Fruit fly (Drosophila melanogaster): ENCODE data around the gene CG44303.

CG44303 gene

DNA sequence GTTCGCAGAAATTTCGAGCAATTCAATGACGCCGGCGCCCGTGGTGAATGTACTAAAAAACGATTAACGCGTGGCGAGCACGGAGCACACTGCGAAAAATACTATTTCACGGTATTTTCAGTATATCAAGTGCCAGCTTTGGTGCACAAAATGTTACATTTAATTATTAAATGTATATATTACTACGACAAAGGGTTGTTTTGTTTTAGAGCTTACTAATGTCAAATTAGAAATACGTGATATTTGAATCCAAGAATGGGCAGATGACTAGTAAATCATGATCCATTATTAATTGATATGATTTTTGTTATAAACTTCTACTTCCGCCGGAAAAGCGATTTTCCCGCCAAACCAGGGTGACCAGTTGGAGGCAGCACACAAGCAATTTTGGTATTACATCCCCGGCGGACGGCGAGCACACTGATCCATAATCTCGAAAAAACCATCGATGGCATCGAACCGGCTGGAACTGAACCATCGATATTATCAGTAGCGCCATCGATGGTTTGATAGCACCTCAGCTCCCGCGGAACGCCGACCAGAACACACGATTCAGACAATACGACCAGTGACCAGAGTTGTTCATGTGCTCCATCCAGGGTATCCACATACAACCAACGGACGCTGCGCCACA is 32.9 kb downstream of the CG44303 start, which contains the start of the genes CG3226 and Cdc7:
CG3226 (minus strand) TSS at position 51 of the 634 bp plus-strand sequence.
Cdc7 (plus strand) TSS at position 344 of the 634 bp plus-strand sequence.
- TF ChIP-seq rgr (GFP tag; optimal IDR thresholded peaks at IDR 0.05): peak; percentile 80
- peak; percentile 15 for TF ChIP-seq Myc (optimal IDR thresholded peaks at IDR 0.05)
- TF ChIP-seq OdsH (GFP tag; optimal IDR thresholded peaks at IDR 0.05): peak; percentile 64
- TF ChIP-seq dmrt93B (GFP tag; optimal IDR thresholded peaks at IDR 0.05): peak; percentile 76
- no peak for TF ChIP-seq Rel (GFP tag; optimal IDR thresholded peaks at IDR 0.05)
- TF ChIP-seq Rel (tag; optimal IDR thresholded peaks at IDR 0.05): peak; percentile 43
- TF ChIP-seq ey (GFP tag; optimal IDR thresholded peaks at IDR 0.05): no peak
- no peak for TF ChIP-seq lola (GFP tag; optimal IDR thresholded peaks at IDR 0.05)
- TF ChIP-seq Jra (GFP tag; optimal IDR thresholded peaks at IDR 0.05): peak; percentile 41
- no peak for TF ChIP-seq jim (GFP tag; optimal IDR thresholded peaks at IDR 0.05)
- TF ChIP-seq psq (GFP tag; optimal IDR thresholded peaks at IDR 0.05): peak; percentile 53
- peak; percentile 27 for TF ChIP-seq woc (GFP tag; optimal IDR thresholded peaks at IDR 0.05)
- peak; percentile 72 for TF ChIP-seq CG9705 (GFP tag; optimal IDR thresholded peaks at IDR 0.05)
- TF ChIP-seq foxo (GFP tag; optimal IDR thresholded peaks at IDR 0.05): peak in 1 of 2 experiments; percentile 53
- no peak for TF ChIP-seq usp (GFP tag; optimal IDR thresholded peaks at IDR 0.05)
- peak; percentile 100 for TF ChIP-seq fru (GFP tag; optimal IDR thresholded peaks at IDR 0.05)
- TF ChIP-seq sage (GFP tag; optimal IDR thresholded peaks at IDR 0.05): peak; percentile 6
- no peak for TF ChIP-seq GATAd (GFP tag; optimal IDR thresholded peaks at IDR 0.05)
- peak; percentile 66 for TF ChIP-seq h (GFP tag; optimal IDR thresholded peaks at IDR 0.05)
- TF ChIP-seq Sp1 (GFP tag; optimal IDR thresholded peaks at IDR 0.05): peak; percentile 76
- peak; percentile 67 for TF ChIP-seq HLH106 (tag; optimal IDR thresholded peaks at IDR 0.05)
- peak; percentile 54 for TF ChIP-seq br (GFP tag; optimal IDR thresholded peaks at IDR 0.05)
- peak; percentile 54 for TF ChIP-seq Hr83 (GFP tag; optimal IDR thresholded peaks at IDR 0.05; ENCODE audit: poor library complexity, severe bottlenecking)
- no peak for TF ChIP-seq brk (GFP tag; optimal IDR thresholded peaks at IDR 0.05)

dm6 chrX:6646846-6647245 is 40.4 kb downstream of the CG44303 start:
- TF ChIP-seq N (GFP tag; optimal IDR thresholded peaks at IDR 0.05) (no peak), CrebA (GFP tag; optimal IDR thresholded peaks at IDR 0.05; ENCODE audit: borderline replicate concordance) (no peak), brk (GFP tag; optimal IDR thresholded peaks at IDR 0.05) (no peak), HLH106 (tag; optimal IDR thresholded peaks at IDR 0.05) (peak; percentile 10), woc (GFP tag; optimal IDR thresholded peaks at IDR 0.05) (peak; percentile 0), fru (GFP tag; optimal IDR thresholded peaks at IDR 0.05) (peak; percentile 22)

dm6 chrX:6642593-6643257 is 44.5 kb downstream of the CG44303 start:
- TF ChIP-seq h (GFP tag; optimal IDR thresholded peaks at IDR 0.05): peak; percentile 54
- no peak for TF ChIP-seq CrebA (GFP tag; optimal IDR thresholded peaks at IDR 0.05; ENCODE audit: borderline replicate concordance)
- TF ChIP-seq rgr (GFP tag; optimal IDR thresholded peaks at IDR 0.05): peak; percentile 63
- peak; percentile 59 for TF ChIP-seq woc (GFP tag; optimal IDR thresholded peaks at IDR 0.05)
- peak; percentile 37 for TF ChIP-seq psq (GFP tag; optimal IDR thresholded peaks at IDR 0.05)
- TF ChIP-seq Sp1 (GFP tag; optimal IDR thresholded peaks at IDR 0.05): peak; percentile 61
- TF ChIP-seq pan (optimal IDR thresholded peaks at IDR 0.05): no peak
- TF ChIP-seq Jra (GFP tag; optimal IDR thresholded peaks at IDR 0.05): no peak
- no peak for TF ChIP-seq Dif (GFP tag; optimal IDR thresholded peaks at IDR 0.05; ENCODE audit: partially characterized antibody)
- TF ChIP-seq HLH106 (tag; optimal IDR thresholded peaks at IDR 0.05): peak; percentile 65
- TF ChIP-seq N (GFP tag; optimal IDR thresholded peaks at IDR 0.05): no peak
- peak; percentile 61 for TF ChIP-seq ey (GFP tag; optimal IDR thresholded peaks at IDR 0.05)
- no peak for TF ChIP-seq Abd-B (GFP tag; optimal IDR thresholded peaks at IDR 0.05)
- TF ChIP-seq br (GFP tag; optimal IDR thresholded peaks at IDR 0.05): peak; percentile 44
- TF ChIP-seq Hr78 (GFP tag; optimal IDR thresholded peaks at IDR 0.05): no peak
- TF ChIP-seq OdsH (GFP tag; optimal IDR thresholded peaks at IDR 0.05): peak; percentile 52
- TF ChIP-seq Vsx2 (GFP tag; optimal IDR thresholded peaks at IDR 0.05; ENCODE audit: partially characterized antibody): no peak
- TF ChIP-seq fru (GFP tag; optimal IDR thresholded peaks at IDR 0.05): peak; percentile 69
- TF ChIP-seq dsf (GFP tag; optimal IDR thresholded peaks at IDR 0.05; ENCODE audit: borderline replicate concordance): no peak
- peak in 1 of 2 experiments; percentile 52 for TF ChIP-seq foxo (GFP tag; optimal IDR thresholded peaks at IDR 0.05)
- no peak for TF ChIP-seq CG9705 (GFP tag; optimal IDR thresholded peaks at IDR 0.05)

DNA sequence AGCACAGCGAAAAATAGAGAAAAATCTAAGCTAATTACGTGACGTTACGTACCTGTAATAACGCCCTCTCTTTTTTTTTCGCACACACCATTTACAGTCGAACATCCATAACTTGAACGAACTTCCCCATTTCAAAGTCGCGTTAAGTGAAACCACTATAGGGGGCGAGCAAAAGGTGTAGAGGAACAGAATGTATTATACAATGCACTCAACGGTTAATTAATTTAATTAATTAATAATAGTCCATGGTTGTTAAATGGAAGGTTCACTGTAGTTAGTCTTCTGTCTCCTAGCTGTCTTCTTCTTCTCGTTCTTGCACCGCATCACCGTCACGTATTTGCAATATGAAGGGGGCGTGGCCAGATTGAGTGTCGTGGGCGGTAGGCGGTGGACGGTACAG is 45.6 kb downstream of the CG44303 start:
- TF ChIP-seq br (GFP tag; optimal IDR thresholded peaks at IDR 0.05): no peak
- TF ChIP-seq foxo (GFP tag; optimal IDR thresholded peaks at IDR 0.05): peak in 1 of 2 experiments; percentile 56
- TF ChIP-seq fru (GFP tag; optimal IDR thresholded peaks at IDR 0.05): peak; percentile 38
- no peak for TF ChIP-seq rgr (GFP tag; optimal IDR thresholded peaks at IDR 0.05)
- peak; percentile 39 for TF ChIP-seq ey (GFP tag; optimal IDR thresholded peaks at IDR 0.05)
- no peak for TF ChIP-seq dmrt93B (GFP tag; optimal IDR thresholded peaks at IDR 0.05)
- peak; percentile 7 for TF ChIP-seq h (GFP tag; optimal IDR thresholded peaks at IDR 0.05)

Measured in whole organism, wandering third instar larva.